Fruit fly (Drosophila melanogaster) whole organism, embryonic: ENCODE data around the gene tws.
A peak's percentile ranks its signal among the peaks of the same experiment; 100 is the strongest.

Experiments
- C15 ChIP-seq: fragments of 200-800 bp; sonication (Bioruptor generic); IDR thresholded peaks from 3 replicates; pipeline ENCODE4 v1.3.6; 2022; ENCODE audit warnings: missing biosample characterization, missing genetic modification characterization
- CG10147 ChIP-seq: fragments of 200-800 bp; sonication (Bioruptor generic); optimal IDR thresholded peaks from 2 replicates; lab custom pipeline; 2019; ENCODE audit warnings: missing biosample characterization, mild to moderate bottlenecking, missing genetic modification characterization, moderate library complexity
- CG10321 ChIP-seq: fragments of 200-800 bp; sonication (Bioruptor generic); IDR thresholded peaks from 2 replicates; pipeline ENCODE4 v1.3.6; 2022; ENCODE audit warnings: missing biosample characterization, missing genetic modification characterization
- CG14014 ChIP-seq: fragments of 200-800 bp; sonication (Bioruptor generic); IDR thresholded peaks from 2 replicates; pipeline ENCODE4 v1.3.6; 2022; ENCODE audit warnings: missing biosample characterization, missing genetic modification characterization
- CG1647 ChIP-seq: fragments of 200-800 bp; sonication (Bioruptor generic); optimal IDR thresholded peaks from 3 replicates; lab custom pipeline; 2016; ENCODE audit warnings: missing biosample characterization, missing genetic modification characterization
- CG16813 ChIP-seq: fragments of 200-800 bp; sonication (Bioruptor generic); IDR thresholded peaks from 3 replicates; pipeline ENCODE4 v1.3.6; 2022; ENCODE audit warnings: missing biosample characterization, missing genetic modification characterization; ENCODE audit not compliant: partially characterized antibody
- CG18476 ChIP-seq: fragments of 200-800 bp; sonication (Bioruptor generic); optimal IDR thresholded peaks from 2 replicates; lab custom pipeline; 2016; ENCODE audit warnings: missing biosample characterization, mild to moderate bottlenecking, missing genetic modification characterization
- CG2199 ChIP-seq: fragments of 200-800 bp; sonication (Bioruptor generic); IDR thresholded peaks from 3 replicates; pipeline ENCODE4 v1.3.6; 2022; ENCODE audit warnings: missing biosample characterization, missing genetic modification characterization
- CG2875 ChIP-seq: fragments of 200-800 bp; sonication (Bioruptor generic); optimal IDR thresholded peaks from 2 replicates; lab custom pipeline; 2017; ENCODE audit warnings: missing biosample characterization, mild to moderate bottlenecking, missing genetic modification characterization, missing genetic modification reagents
- CG31388 ChIP-seq: fragments of 200-800 bp; sonication (Bioruptor generic); optimal IDR thresholded peaks from 2 replicates; lab custom pipeline; 2016; ENCODE audit warnings: missing biosample characterization, missing genetic modification characterization
- CG33557 ChIP-seq: fragments of 200-800 bp; sonication (Bioruptor generic); optimal IDR thresholded peaks from 2 replicates; lab custom pipeline; 2019; ENCODE audit warnings: missing biosample characterization, mild to moderate bottlenecking, missing genetic modification characterization, moderate library complexity
- CG4328 ChIP-seq: fragments of 200-800 bp; sonication (Bioruptor generic); optimal IDR thresholded peaks from 3 replicates; lab custom pipeline; 2017; ENCODE audit warnings: missing biosample characterization, missing genetic modification reagents, missing genetic modification characterization
- CG4404 ChIP-seq: fragments of 200-800 bp; sonication (Bioruptor generic); IDR thresholded peaks from 2 replicates; pipeline ENCODE4 v1.3.6; 2022; ENCODE audit warnings: missing biosample characterization, missing genetic modification characterization
- CG4617 ChIP-seq: fragments of 200-800 bp; sonication (Bioruptor generic); optimal IDR thresholded peaks from 3 replicates; lab custom pipeline; 2016; ENCODE audit warnings: missing biosample characterization, missing genetic modification characterization, borderline replicate concordance
- CG6254 ChIP-seq: fragments of 200-800 bp; sonication (Bioruptor generic); optimal IDR thresholded peaks from 3 replicates; lab custom pipeline; 2017; ENCODE audit warnings: mild to moderate bottlenecking, missing biosample characterization, missing genetic modification reagents, missing genetic modification characterization
- CG7357 ChIP-seq: fragments of 200-800 bp; sonication (Bioruptor generic); IDR thresholded peaks from 3 replicates; pipeline ENCODE4 v1.3.6; 2022; ENCODE audit warnings: missing biosample characterization, missing genetic modification characterization
- CG8281 ChIP-seq: fragments of 200-800 bp; sonication (Bioruptor generic); optimal IDR thresholded peaks from 2 replicates; lab custom pipeline; 2018; ENCODE audit warnings: missing biosample characterization, mild to moderate bottlenecking, missing genetic modification characterization, moderate library complexity
- CG9797 ChIP-seq: fragments of 200-800 bp; sonication (Bioruptor generic); optimal IDR thresholded peaks from 3 replicates; lab custom pipeline; 2018; ENCODE audit warnings: missing biosample characterization, mild to moderate bottlenecking, missing genetic modification characterization
- CTCF ChIP-seq: fragments of 200-800 bp; sonication (Bioruptor generic); optimal IDR thresholded peaks from 2 replicates; lab custom pipeline; 2017; ENCODE audit warnings: missing biosample characterization, mild to moderate bottlenecking, missing genetic modification characterization, moderate library complexity
- Dip3 ChIP-seq: fragments of 200-800 bp; sonication (Bioruptor generic); optimal IDR thresholded peaks from 3 replicates; lab custom pipeline; 2016; ENCODE audit warnings: missing biosample characterization, missing genetic modification characterization
- Elba2 ChIP-seq: fragments of 200-800 bp; sonication (Bioruptor generic); optimal IDR thresholded peaks from 3 replicates; lab custom pipeline; 2016; ENCODE audit warnings: missing biosample characterization, missing genetic modification characterization
- Fer1 ChIP-seq: fragments of 200-800 bp; sonication (Bioruptor generic); optimal IDR thresholded peaks from 2 replicates; lab custom pipeline; 2017; ENCODE audit warnings: missing biosample characterization, mild to moderate bottlenecking, missing genetic modification characterization
- Fer2 ChIP-seq: fragments of 200-800 bp; sonication (Bioruptor generic); optimal IDR thresholded peaks from 2 replicates; lab custom pipeline; 2018; ENCODE audit warnings: missing biosample characterization, mild to moderate bottlenecking, missing genetic modification characterization, moderate library complexity
- HmgD ChIP-seq: fragments of 200-800 bp; sonication (Bioruptor generic); optimal IDR thresholded peaks from 3 replicates; lab custom pipeline; 2016; ENCODE audit warnings: missing biosample characterization, missing genetic modification characterization
- Med ChIP-seq: fragments of 200-800 bp; sonication (Bioruptor generic); peaks from one replicate; lab custom pipeline; 2016; ENCODE audit warnings: missing biosample characterization, missing genetic modification characterization, mild to moderate bottlenecking, inconsistent platforms, moderate library complexity
- NC2α ChIP-seq: fragments of 200-800 bp; sonication (Bioruptor generic); optimal IDR thresholded peaks from 2 replicates; lab custom pipeline; 2016; ENCODE audit warnings: missing biosample characterization, missing genetic modification characterization
- NfI ChIP-seq: fragments of 200-800 bp; sonication (Bioruptor generic); optimal IDR thresholded peaks from 3 replicates; lab custom pipeline; 2018; ENCODE audit warnings: missing biosample characterization, mild to moderate bottlenecking, missing genetic modification characterization, moderate library complexity
- Poxn ChIP-seq: fragments of 200-800 bp; sonication (Bioruptor generic); IDR thresholded peaks from 2 replicates; pipeline ENCODE4 v1.3.6; 2022; ENCODE audit warnings: missing biosample characterization, missing genetic modification characterization
- Xrp1 ChIP-seq: fragments of 200-800 bp; sonication (Bioruptor generic); IDR thresholded peaks from 2 replicates; pipeline ENCODE4 v1.3.6; 2022; ENCODE audit warnings: missing biosample characterization, missing genetic modification characterization
- ara ChIP-seq: fragments of 200-800 bp; sonication (Bioruptor generic); IDR thresholded peaks from 2 replicates; pipeline ENCODE4 v1.3.6; 2022; ENCODE audit warnings: missing biosample characterization, missing genetic modification characterization
- ato ChIP-seq: fragments of 200-800 bp; sonication (Bioruptor generic); IDR thresholded peaks from 2 replicates; pipeline ENCODE4 v1.3.6; 2022; ENCODE audit warnings: missing biosample characterization, missing genetic modification characterization; ENCODE audit not compliant: partially characterized antibody
- bab2 ChIP-seq: fragments of 200-800 bp; sonication (Bioruptor generic); optimal IDR thresholded peaks from 2 replicates; lab custom pipeline; 2016; ENCODE audit warnings: missing biosample characterization, missing genetic modification characterization
- chif ChIP-seq, 2 experiments: fragments of 200-800 bp; sonication (Bioruptor generic); optimal IDR thresholded peaks; 3 replicates each; lab custom pipeline; 2016; ENCODE audit warnings: missing biosample characterization in 2 of 2, missing genetic modification characterization in 2 of 2
- chinmo ChIP-seq: fragments of 200-800 bp; sonication (Bioruptor generic); IDR thresholded peaks from 4 replicates; pipeline ENCODE4 v1.3.6; 2022; ENCODE audit warnings: missing biosample characterization, missing genetic modification characterization; ENCODE audit not compliant: partially characterized antibody
- gce ChIP-seq: fragments of 200-800 bp; sonication (Bioruptor generic); IDR thresholded peaks from 3 replicates; pipeline ENCODE4 v1.3.6; 2022; ENCODE audit warnings: missing biosample characterization, missing genetic modification characterization
- gcm ChIP-seq: fragments of 200-800 bp; sonication (Bioruptor generic); optimal IDR thresholded peaks from 2 replicates; lab custom pipeline; 2019; ENCODE audit warnings: missing biosample characterization, mild to moderate bottlenecking, missing genetic modification characterization, moderate library complexity
- grau ChIP-seq: fragments of 200-800 bp; optimal IDR thresholded peaks from 3 replicates; lab custom pipeline; 2019; ENCODE audit warnings: missing biosample characterization, mild to moderate bottlenecking, missing genetic modification characterization, moderate library complexity
- hb ChIP-seq: fragments of 200-800 bp; sonication (Bioruptor generic); IDR thresholded peaks from 3 replicates; pipeline ENCODE4 v1.3.6; 2022; ENCODE audit warnings: missing biosample characterization, missing genetic modification characterization; ENCODE audit not compliant: partially characterized antibody
- luna ChIP-seq: fragments of 200-800 bp; sonication (Bioruptor generic); optimal IDR thresholded peaks from 2 replicates; lab custom pipeline; 2016; ENCODE audit warnings: missing biosample characterization, missing genetic modification characterization
- nom ChIP-seq: fragments of 200-800 bp; sonication (Bioruptor generic); optimal IDR thresholded peaks from 2 replicates; lab custom pipeline; 2017; ENCODE audit warnings: missing biosample characterization, missing genetic modification characterization, mild to moderate bottlenecking, moderate library complexity, missing genetic modification reagents
- pnt ChIP-seq: fragments of 200-800 bp; sonication (Bioruptor generic); optimal IDR thresholded peaks from 3 replicates; lab custom pipeline; 2016; ENCODE audit warnings: missing biosample characterization, missing genetic modification characterization
- pros ChIP-seq: fragments of 200-800 bp; sonication (Bioruptor generic); optimal IDR thresholded peaks from 3 replicates; lab custom pipeline; 2019; ENCODE audit warnings: missing biosample characterization, mild to moderate bottlenecking, missing genetic modification characterization, moderate library complexity
- schlank ChIP-seq: fragments of 200-800 bp; sonication (Bioruptor generic); optimal IDR thresholded peaks from 2 replicates; lab custom pipeline; 2018; ENCODE audit warnings: missing biosample characterization, mild to moderate bottlenecking, missing genetic modification characterization
- sr ChIP-seq: fragments of 200-800 bp; sonication (Bioruptor generic); IDR thresholded peaks from 3 replicates; pipeline ENCODE4 v1.3.6; 2022; ENCODE audit warnings: missing biosample characterization, missing genetic modification characterization
- tll ChIP-seq, 2 experiments: fragments of 200-800 bp in 1 of 2; fragments of >200 bp in 1 of 2; sonication (Bioruptor generic) in 1 of 2; optimal IDR thresholded peaks; 2 replicates each; lab custom pipeline; 2017 to 2019; ENCODE audit warnings: missing biosample characterization in 2 of 2, missing genetic modification characterization in 2 of 2, mild to moderate bottlenecking in 1 of 2, moderate library complexity in 1 of 2
- tna ChIP-seq: fragments of 200-800 bp; sonication (Bioruptor generic); IDR thresholded peaks from 2 replicates; pipeline ENCODE4 v1.3.6; 2022; ENCODE audit warnings: missing biosample characterization, missing genetic modification characterization; ENCODE audit not compliant: partially characterized antibody
- tup ChIP-seq: fragments of 200-800 bp; sonication (Bioruptor generic); optimal IDR thresholded peaks from 2 replicates; lab custom pipeline; 2016; ENCODE audit warnings: missing biosample characterization, mild to moderate bottlenecking, missing genetic modification characterization, moderate library complexity
- yki ChIP-seq: fragments of >200 bp; optimal IDR thresholded peaks from 3 replicates; lab custom pipeline; 2018
- zen ChIP-seq: fragments of 200-800 bp; sonication (Bioruptor generic); optimal IDR thresholded peaks from 3 replicates; lab custom pipeline; 2018; ENCODE audit warnings: missing biosample characterization, mild to moderate bottlenecking, missing genetic modification characterization, moderate library complexity

tws gene

DNA sequence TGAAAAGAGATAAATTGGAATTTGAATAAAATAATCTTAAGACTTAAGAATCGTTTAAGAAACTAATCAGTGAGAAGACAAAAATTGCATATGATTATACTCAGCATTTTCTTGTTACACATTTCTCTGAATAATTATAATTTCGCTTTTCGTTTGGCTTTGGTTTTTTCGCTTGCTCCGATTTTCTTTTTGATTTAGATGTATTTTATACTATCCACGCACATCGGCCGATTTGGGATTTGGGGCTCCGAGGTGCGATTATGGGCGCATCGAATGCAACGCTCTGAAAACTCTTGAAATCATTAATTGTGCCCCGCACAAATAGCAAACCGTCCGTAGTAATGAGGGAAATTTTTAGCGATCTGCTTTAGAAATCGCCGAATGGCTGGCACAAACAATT is 48.1 kb downstream of the tws start:
- TF ChIP-seq CG18476 (GFP tag; lab: Kevin White, UChicago) (no peak), CG1647 (GFP tag; lab: Kevin White, UChicago) (no peak), schlank (tag; lab: Kevin White, UChicago) (no peak), Elba2 (no peak), HmgD (GFP tag; lab: Kevin White, UChicago) (no peak), CG4328 (GFP tag; lab: Kevin White, UChicago) (no peak), CG7357 (GFP tag; lab: Robert Waterston, UW) (no peak), CG33557 (GFP tag; lab: Kevin White, UChicago) (no peak), chif (GFP tag; optimal IDR thresholded peaks at IDR 0.05; lab: Kevin White, UChicago) (no peak), Poxn (no peak), tna (GFP tag; lab: Robert Waterston, UW) (no peak), luna (GFP tag; lab: Kevin White, UChicago) (no peak), Dip3 (no peak), zen (tag; lab: Kevin White, UChicago) (no peak), gcm (GFP tag; lab: Kevin White, UChicago) (no peak)

- TF ChIP-seq chinmo (GFP tag; lab: Robert Waterston, UW) (0 out of 4 replicates have a peak, but pooled peaks have one; percentile 15), CG14014 (GFP tag; lab: Robert Waterston, UW) (no peak), Xrp1 (GFP tag; lab: Robert Waterston, UW) (no peak), Med (GFP tag; lab: Kevin White, UChicago) (peak; percentile 8), CG2199 (GFP tag; lab: Robert Waterston, UW) (0 out of 3 replicates have a peak, but pooled peaks have one; percentile 12), sr (GFP tag; lab: Robert Waterston, UW) (no peak), CTCF (peak; percentile 76), CG6254 (GFP tag; lab: Kevin White, UChicago) (peak; percentile 94), gce (no peak)
Observed at dm6 chr3R:10090906-10091305, 48.7 kb downstream of the tws start.

DNA sequence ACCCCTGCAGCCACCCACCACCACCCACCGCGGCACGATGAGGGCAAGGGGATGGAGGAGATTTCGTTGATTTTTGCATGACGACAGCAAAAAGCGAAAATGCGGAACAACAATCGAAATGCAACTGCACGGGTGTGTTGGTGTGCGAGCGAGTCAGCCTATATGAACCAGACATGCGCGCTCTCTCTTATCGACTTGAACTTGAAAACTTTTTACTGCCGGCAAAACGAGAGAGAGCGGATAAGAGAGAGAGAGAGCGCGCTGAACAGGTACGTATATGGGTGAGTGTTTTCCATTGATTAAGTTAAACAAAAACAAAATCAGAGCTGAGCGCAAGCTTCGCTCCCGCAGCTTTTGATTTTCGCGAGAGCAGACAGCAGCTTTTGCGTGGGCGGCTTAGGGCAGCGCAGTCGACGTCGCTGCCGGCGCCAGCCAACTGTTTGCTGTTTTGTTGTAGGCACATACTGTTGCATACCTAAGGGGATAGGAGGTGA is 50.4 kb downstream of the tws start:
- TF ChIP-seq tup (no peak), nom (GFP tag; lab: Kevin White, UChicago) (peak; percentile 25), CG14014 (GFP tag; lab: Robert Waterston, UW) (no peak), CG4617 (no peak), CG4404 (GFP tag; lab: Robert Waterston, UW) (no peak), NfI (no peak), yki (lab: Kevin White, UChicago) (peak; percentile 32), Fer2 (tag; lab: Kevin White, UChicago) (no peak), grau (no peak), CG9797 (no peak), ara (GFP tag; lab: Robert Waterston, UW) (no peak), tll (GFP tag; optimal IDR thresholded peaks at IDR 0.05; lab: Kevin White, UChicago) (no peak), CG2875 (no peak), CG8281 (tag; lab: Kevin White, UChicago) (no peak), CG31388 (GFP tag; lab: Kevin White, UChicago) (no peak), pnt (GFP tag; lab: Kevin White, UChicago) (no peak), Fer1 (peak; percentile 8), CG16813 (GFP tag; lab: Robert Waterston, UW) (no peak), hb (GFP tag; lab: Robert Waterston, UW) (no peak), C15 (GFP tag; lab: Robert Waterston, UW) (no peak), NC2α (GFP tag; lab: Kevin White, UChicago) (no peak), ato (GFP tag; lab: Robert Waterston, UW) (no peak), CG10321 (peak; percentile 86), CG10147 (no peak), Xrp1 (GFP tag; lab: Robert Waterston, UW) (no peak), pros (GFP tag; lab: Kevin White, UChicago) (no peak), bab2 (no peak)
